Fruit fly (Drosophila melanogaster) whole organism, embryonic: Measurements from ENCODE around the gene Nthl1.

Experiments used
- CG11085 ChIP-seq: fragments of 200-800 bp; sonication (Bioruptor generic); IDR thresholded peaks from 2 replicates; pipeline ENCODE4 v1.3.6; 2022; ENCODE audit warnings: missing biosample characterization, missing genetic modification characterization
- CG12104 ChIP-seq: fragments of 200-800 bp; sonication (Bioruptor generic); optimal IDR thresholded peaks from 3 replicates; lab custom pipeline; 2016; ENCODE audit warnings: missing biosample characterization, missing genetic modification characterization
- Camta ChIP-seq: fragments of 200-800 bp; sonication (Bioruptor generic); optimal IDR thresholded peaks from 2 replicates; lab custom pipeline; 2016; ENCODE audit warnings: missing biosample characterization, missing genetic modification characterization
- Dll ChIP-seq: fragments of 200-800 bp; sonication (Bioruptor generic); IDR thresholded peaks from 4 replicates; pipeline ENCODE4 v1.3.6; 2022; ENCODE audit warnings: missing biosample characterization, missing genetic modification characterization; ENCODE audit not compliant: partially characterized antibody
- Gug ChIP-seq: fragments of 200-800 bp; sonication (Bioruptor generic); IDR thresholded peaks from 4 replicates; pipeline ENCODE4 v1.3.6; 2022; ENCODE audit warnings: missing biosample characterization, missing genetic modification characterization
- Lpt ChIP-seq: fragments of >200 bp; optimal IDR thresholded peaks from 2 replicates; lab custom pipeline; 2018; ENCODE audit warnings: missing biosample characterization, missing genetic modification characterization
- Stat92E ChIP-seq, 3 experiments: fragments of >200 bp in 2 of 3; fragments of 200-800 bp in 1 of 3; sonication (Bioruptor generic) in 1 of 3; optimal IDR thresholded peaks; 2 replicates each; lab custom pipeline; 2017 to 2019; ENCODE audit warnings: missing biosample characterization in 3 of 3, missing genetic modification characterization in 3 of 3, mild to moderate bottlenecking in 1 of 3, moderate library complexity in 1 of 3
- YL-1 ChIP-seq: fragments of 200-800 bp; sonication (Bioruptor generic); optimal IDR thresholded peaks from 3 replicates; lab custom pipeline; 2017; ENCODE audit warnings: missing biosample characterization, mild to moderate bottlenecking, missing genetic modification characterization
- dan ChIP-seq: fragments of 200-800 bp; sonication (Bioruptor generic); IDR thresholded peaks from 2 replicates; pipeline ENCODE4 v1.3.6; 2022; ENCODE audit warnings: missing biosample characterization, missing genetic modification characterization
- lab ChIP-seq: fragments of 200-800 bp; sonication (Bioruptor generic); optimal IDR thresholded peaks from 3 replicates; lab custom pipeline; 2017; ENCODE audit warnings: missing biosample characterization, missing genetic modification characterization, mild to moderate bottlenecking, moderate library complexity, missing genetic modification reagents
- usp ChIP-seq: fragments of >200 bp; optimal IDR thresholded peaks from 2 replicates; lab custom pipeline; 2017; ENCODE audit warnings: missing biosample characterization, missing genetic modification characterization

DNA sequence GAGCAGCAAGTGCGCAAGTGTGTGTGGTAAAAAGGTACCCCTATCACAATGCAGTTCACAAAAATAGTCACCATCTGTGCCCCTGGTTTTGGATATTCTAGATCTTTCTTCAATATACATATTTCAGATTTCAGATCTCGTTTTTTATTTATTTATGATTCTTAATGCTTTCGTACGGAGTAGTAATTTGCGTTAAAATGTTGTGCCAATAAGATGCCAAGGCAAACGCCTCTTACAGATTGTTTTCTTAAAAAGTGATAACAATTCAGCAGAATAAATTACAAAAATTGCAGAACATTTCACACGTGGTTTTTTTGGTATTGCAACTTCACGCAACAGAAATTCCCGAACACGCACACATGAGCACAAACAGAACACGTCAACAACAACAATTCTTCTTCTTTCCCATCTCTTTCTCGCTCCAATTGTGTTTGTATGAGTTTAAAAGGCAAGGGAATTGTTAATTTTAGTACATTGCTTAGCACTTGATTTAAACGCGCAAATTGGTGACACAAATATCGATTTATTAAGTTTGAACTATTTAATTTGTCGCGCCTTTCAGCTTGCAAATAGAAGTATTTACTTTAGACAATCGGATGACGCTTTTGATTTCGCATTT is 9.5 kb downstream of the Nthl1 start:
- TF ChIP-seq CG11085 (no peak), Gug (no peak), YL-1 (GFP tag; lab: Kevin White, UChicago) (peak; percentile 73), Lpt (GFP tag; lab: Kevin White, UChicago) (no peak), Dll (GFP tag; lab: Robert Waterston, UW) (no peak), Stat92E (GFP tag; optimal IDR thresholded peaks at IDR 0.05; lab: Kevin White, UChicago) (no peak), Camta (peak; percentile 81), lab (GFP tag; lab: Kevin White, UChicago) (peak; percentile 28), usp (GFP tag; lab: Kevin White, UChicago) (no peak), CG12104 (GFP tag; lab: Kevin White, UChicago) (peak; percentile 61), dan (GFP tag; lab: Robert Waterston, UW) (no peak)
